Worm (Caenorhabditis elegans): ENCODE data around the gene C16B8.4.

C16B8.4 gene

ce11 chrX:3991652-3992051 lies 18.2 kb upstream of the C16B8.4 start:
- no peak for TF ChIP-seq blmp-1 (tag; optimal IDR thresholded peaks at IDR 0.05)

DNA sequence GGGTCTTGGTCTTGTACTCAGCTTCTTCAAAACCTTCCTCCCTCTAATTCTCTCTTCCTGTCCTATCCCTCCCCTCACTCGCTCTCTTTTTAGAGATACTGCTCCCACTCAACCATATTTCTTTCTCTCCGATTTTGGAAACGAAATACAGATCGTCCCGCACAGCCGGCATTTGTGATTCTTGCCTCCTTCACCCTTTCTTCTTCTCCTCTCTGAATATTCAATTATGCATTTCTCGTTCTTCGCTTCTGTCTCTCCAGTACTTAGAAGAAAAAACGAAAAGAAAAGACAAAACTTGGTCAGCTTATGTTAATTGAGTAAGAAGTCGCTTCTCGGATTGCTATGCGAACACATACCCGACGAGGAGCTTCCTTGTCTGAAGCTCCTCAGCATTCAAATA lies 17.5 kb upstream of the C16B8.4 start:
- TF ChIP-seq ces-1 (GFP tag; optimal IDR thresholded peaks at IDR 0.05) (peak; percentile 66), snpc-4 (tag; optimal IDR thresholded peaks at IDR 0.05) (no peak)

DNA sequence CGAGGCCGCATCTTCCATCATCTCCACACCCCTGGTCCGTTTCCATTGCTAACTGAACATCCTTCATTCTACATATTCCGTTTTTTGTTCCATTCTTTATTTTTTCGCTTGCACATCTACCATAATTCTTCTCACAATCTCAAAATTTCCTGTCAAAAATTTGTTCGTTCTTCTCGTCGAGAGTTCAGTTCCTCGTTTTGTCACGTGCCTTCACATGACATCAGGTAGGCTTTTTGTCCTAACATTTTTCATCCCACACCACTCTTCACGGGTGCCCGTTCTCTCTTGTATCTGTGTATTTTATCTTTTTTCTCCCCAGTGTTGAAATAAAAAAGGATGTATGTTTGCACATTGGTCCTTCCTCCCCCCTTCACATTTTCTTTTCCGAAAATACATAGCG lies 17.1 kb upstream of the C16B8.4 start:
- TF ChIP-seq drap-1 (GFP tag; optimal IDR thresholded peaks at IDR 0.05) = no peak
- TF ChIP-seq lin-13 (tag; optimal IDR thresholded peaks at IDR 0.05) = no peak
- TF ChIP-seq M03D4.4 (tag; optimal IDR thresholded peaks at IDR 0.05) = no peak
- TF ChIP-seq snpc-4 (tag; optimal IDR thresholded peaks at IDR 0.05) = no peak
- TF ChIP-seq ham-2 (GFP tag; optimal IDR thresholded peaks at IDR 0.05) = no peak
- no peak for TF ChIP-seq mep-1 (tag; optimal IDR thresholded peaks at IDR 0.05)

DNA sequence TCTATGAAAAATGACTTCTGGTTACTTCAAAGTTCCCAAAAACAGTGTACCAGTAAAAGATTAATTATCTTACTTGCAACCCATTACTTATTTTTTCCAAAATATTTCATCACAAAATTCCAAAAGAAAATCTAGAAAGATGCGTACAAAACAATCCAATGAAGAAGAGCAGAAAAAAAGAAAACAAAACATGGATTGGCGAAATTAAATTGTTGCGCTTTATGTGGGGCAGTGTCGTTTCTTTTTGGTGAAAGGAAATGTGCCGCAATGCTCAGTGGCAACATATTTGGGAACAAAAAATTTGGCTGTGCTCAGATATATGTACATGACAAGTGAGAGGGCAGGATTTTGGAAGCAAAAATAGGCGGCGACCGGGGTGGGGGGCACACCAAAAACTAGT lies 15.1 kb upstream of the C16B8.4 start:
- TF ChIP-seq nhr-28 (tag; optimal IDR thresholded peaks at IDR 0.05) (no peak), M03D4.4 (tag; optimal IDR thresholded peaks at IDR 0.05) (no peak), pha-4 (tag; optimal IDR thresholded peaks at IDR 0.05) (no peak), sem-2 (GFP tag; optimal IDR thresholded peaks at IDR 0.05) (no peak), ces-1 (GFP tag; optimal IDR thresholded peaks at IDR 0.05) (peak; percentile 74)

DNA sequence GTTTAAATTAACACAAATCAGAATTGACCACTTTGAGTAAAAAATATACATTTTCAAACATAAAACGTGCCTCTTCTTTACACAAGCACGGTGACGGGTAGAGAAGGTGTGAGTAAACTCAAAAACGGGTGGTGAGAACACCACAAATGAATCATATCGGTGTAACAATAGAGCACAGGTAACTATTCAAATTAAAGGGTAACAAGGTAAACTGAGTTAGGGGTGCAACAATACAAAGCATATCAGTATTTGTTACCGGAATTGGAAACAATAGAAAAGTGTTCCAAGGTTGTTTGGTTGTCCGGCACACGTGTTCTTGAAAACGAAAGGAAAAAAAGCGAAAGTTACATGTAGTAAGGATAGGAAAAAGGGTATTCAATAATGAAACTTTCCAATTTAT lies 8.9 kb upstream of the C16B8.4 start:
- no peak for TF ChIP-seq mab-5 (tag; optimal IDR thresholded peaks at IDR 0.05)
- TF ChIP-seq lsy-2 (tag; optimal IDR thresholded peaks at IDR 0.05) = no peak
- TF ChIP-seq unc-120 (tag; optimal IDR thresholded peaks at IDR 0.05; ENCODE audit: poor library complexity, severe bottlenecking) = no peak
- no peak for TF ChIP-seq drap-1 (GFP tag; optimal IDR thresholded peaks at IDR 0.05)
- no peak for TF ChIP-seq ham-2 (GFP tag; optimal IDR thresholded peaks at IDR 0.05)
- TF ChIP-seq unc-62 (GFP tag; optimal IDR thresholded peaks at IDR 0.05) = no peak
- TF ChIP-seq ceh-83 (GFP tag; optimal IDR thresholded peaks at IDR 0.05) = no peak
- no peak for TF ChIP-seq sptf-1 (tag; optimal IDR thresholded peaks at IDR 0.05)
- no peak for TF ChIP-seq elt-1 (tag; optimal IDR thresholded peaks at IDR 0.05; ENCODE audit: borderline replicate concordance, insufficient read depth)
- TF ChIP-seq lin-32 (GFP tag; optimal IDR thresholded peaks at IDR 0.05) = no peak
- TF ChIP-seq tbx-8 (GFP tag; optimal IDR thresholded peaks at IDR 0.05) = no peak
- TF ChIP-seq snpc-4 (tag; optimal IDR thresholded peaks at IDR 0.05) = no peak
- TF ChIP-seq nhr-28 (tag; optimal IDR thresholded peaks at IDR 0.05) = no peak
- no peak for TF ChIP-seq ces-1 (GFP tag; optimal IDR thresholded peaks at IDR 0.05)
- no peak for TF ChIP-seq unc-39 (tag; optimal IDR thresholded peaks at IDR 0.05)
- TF ChIP-seq nhr-12 (tag; optimal IDR thresholded peaks at IDR 0.05) = no peak
- TF ChIP-seq blmp-1 (tag; optimal IDR thresholded peaks at IDR 0.05) = no peak
- no peak for TF ChIP-seq nhr-2 (tag; optimal IDR thresholded peaks at IDR 0.05)
- no peak for TF ChIP-seq elt-3 (tag; optimal IDR thresholded peaks at IDR 0.05)

DNA sequence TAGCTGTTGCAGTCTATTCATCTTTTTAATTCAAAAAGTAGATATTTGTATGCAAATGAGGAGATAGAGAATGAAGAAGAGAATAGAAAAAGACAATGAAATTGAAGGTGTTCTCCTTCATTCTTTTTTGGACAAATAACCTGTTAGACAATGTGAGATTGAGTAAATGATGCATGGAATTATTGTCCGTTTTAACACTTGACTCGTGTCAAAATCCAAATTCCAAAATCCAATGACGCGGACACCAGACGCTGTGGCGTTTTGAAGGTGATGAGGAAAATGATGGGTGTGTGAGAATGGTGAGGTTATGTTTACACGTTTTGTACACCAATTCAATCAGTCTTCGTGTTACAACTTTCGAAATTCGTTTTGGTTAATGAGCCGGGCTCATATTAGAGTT lies 5.7 kb upstream of the C16B8.4 start:
- peak; percentile 66 for TF ChIP-seq ces-1 (GFP tag; optimal IDR thresholded peaks at IDR 0.05)
- TF ChIP-seq lin-32 (GFP tag; optimal IDR thresholded peaks at IDR 0.05) = no peak
- no peak for TF ChIP-seq nhr-2 (tag; optimal IDR thresholded peaks at IDR 0.05)
- TF ChIP-seq ham-2 (GFP tag; optimal IDR thresholded peaks at IDR 0.05) = no peak

- peak; percentile 83 for TF ChIP-seq nhr-2 (tag; optimal IDR thresholded peaks at IDR 0.05)
- peak; percentile 92 for TF ChIP-seq zip-8 (tag; optimal IDR thresholded peaks at IDR 0.05)
- TF ChIP-seq M03D4.4 (tag; optimal IDR thresholded peaks at IDR 0.05) = no peak
- no peak for TF ChIP-seq drap-1 (GFP tag; optimal IDR thresholded peaks at IDR 0.05)
- TF ChIP-seq mls-2 (tag; optimal IDR thresholded peaks at IDR 0.05) = peak; percentile 37
- no peak for TF ChIP-seq tbx-8 (GFP tag; optimal IDR thresholded peaks at IDR 0.05)
Observed at ce11 chrX:3977271-3977670, 3.8 kb upstream of the C16B8.4 start.

- no peak for TF ChIP-seq ceh-43 (GFP tag; optimal IDR thresholded peaks at IDR 0.05)
- TF ChIP-seq elt-1 (tag; optimal IDR thresholded peaks at IDR 0.05; ENCODE audit: borderline replicate concordance, insufficient read depth) = no peak
- TF ChIP-seq nhr-76 (tag; optimal IDR thresholded peaks at IDR 0.05) = no peak
- TF ChIP-seq tbx-8 (GFP tag; optimal IDR thresholded peaks at IDR 0.05) = no peak
- TF ChIP-seq hlh-1 (tag; optimal IDR thresholded peaks at IDR 0.05) = peak; percentile 81
- no peak for TF ChIP-seq lin-13 (tag; optimal IDR thresholded peaks at IDR 0.05)
- no peak for TF ChIP-seq blmp-1 (tag; optimal IDR thresholded peaks at IDR 0.05)
- TF ChIP-seq zip-8 (tag; optimal IDR thresholded peaks at IDR 0.05) = no peak
- TF ChIP-seq ceh-39 (tag; optimal IDR thresholded peaks at IDR 0.05) = no peak
- peak; percentile 77 for TF ChIP-seq unc-62 (GFP tag; optimal IDR thresholded peaks at IDR 0.05)
Observed at ce11 chrX:3976755-3977154, 3.3 kb upstream of the C16B8.4 start.
